Worm (Caenorhabditis elegans) whole organism, L4/young adult: ENCODE results near the gene lin-2.

Source experiments
- W03F9.2 ChIP-seq: fragments of 150-350 bp; optimal IDR thresholded peaks from 2 replicates; lab custom pipeline; 2014; ENCODE audit warnings: missing biosample characterization, missing genetic modification characterization
- him-1 ChIP-seq: sonication (generic microtip); optimal IDR thresholded peaks from 2 replicates; lab custom pipeline; 2016; ENCODE audit warnings: missing genotype, missing genetic modification reagents, missing genetic modification characterization, missing compliant biosample characterization

- TF ChIP-seq W03F9.2 (tag; lab: Kevin White, UChicago) (no peak), him-1 (no peak)
Observed at ce11 chrX:12451258-12451657, 37.4 kb upstream of the lin-2 start.
